Worm (Caenorhabditis elegans): ENCODE data around the gene znf-474.
A peak's percentile ranks its signal among the peaks of the same experiment; 100 is the strongest.

Gene znf-474

DNA sequence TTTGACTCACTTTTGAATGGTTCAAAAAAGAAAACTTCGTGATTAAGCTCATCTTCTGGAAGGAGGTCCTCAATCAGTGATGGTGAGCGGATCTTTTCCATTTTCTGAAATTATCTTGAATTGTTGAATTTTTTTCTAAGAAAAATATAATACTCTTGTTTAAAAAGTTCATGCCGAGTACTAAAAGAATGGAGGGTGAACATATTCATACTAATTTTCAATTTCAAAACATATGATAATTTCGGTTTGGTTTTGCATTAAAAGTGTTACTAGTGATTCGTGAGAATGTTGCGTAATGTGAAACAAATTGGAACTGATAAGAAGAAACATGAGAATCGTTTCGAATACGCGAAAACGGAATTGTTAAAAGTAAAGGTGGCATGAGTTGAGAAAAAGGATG is 8.7 kb upstream of the znf-474 start, which contains the start of gene lyst-1:
TSS of gene lyst-1 (minus strand) at position 101 of the 400 bp plus-strand sequence.
- TF ChIP-seq nhr-6 (tag; optimal IDR thresholded peaks at IDR 0.05), result no peak
- TF ChIP-seq lir-3 (tag; optimal IDR thresholded peaks at IDR 0.05), result no peak

DNA sequence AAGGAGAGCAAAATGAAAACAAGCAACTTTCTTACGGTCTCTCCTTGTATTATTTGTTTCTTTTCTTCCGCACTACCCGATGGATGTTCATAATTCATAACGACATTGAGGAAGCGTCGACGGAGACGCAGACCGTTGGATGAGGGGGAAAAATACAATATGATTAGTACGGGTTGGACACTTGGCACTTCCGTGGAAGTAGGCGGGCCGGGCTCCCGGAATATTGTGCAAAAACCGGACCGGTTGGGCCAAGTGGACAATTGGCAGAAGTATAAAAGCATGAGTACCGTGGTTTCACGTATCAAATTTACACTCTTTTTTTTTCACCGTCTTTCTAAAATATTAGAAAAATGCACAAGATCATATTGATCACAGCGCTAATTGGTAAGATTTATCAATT is 7.2 kb upstream of the znf-474 start, which contains the start of gene M153.3:
TSS of gene M153.3 (plus strand) at position 301 of the 400 bp plus-strand sequence.
- TF ChIP-seq F44E2.7 (GFP tag; IDR thresholded peaks at IDR 0.05) (no peak), skn-1 (tag; optimal IDR thresholded peaks at IDR 0.05) (no peak), pqm-1 (tag; optimal IDR thresholded peaks at IDR 0.05) (no peak), dpl-1 (GFP tag; optimal IDR thresholded peaks at IDR 0.05) (no peak), mxl-2 (GFP tag; conservative IDR thresholded peaks at IDR 0.05) (no peak), gei-8 (GFP tag; optimal IDR thresholded peaks at IDR 0.05) (no peak), lin-39 (tag; optimal IDR thresholded peaks at IDR 0.05) (no peak), nhr-25 (tag; optimal IDR thresholded peaks at IDR 0.05; ENCODE audit: borderline replicate concordance, insufficient read depth) (no peak), fkh-10 (GFP tag; optimal IDR thresholded peaks at IDR 0.05) (no peak), sdz-12 (GFP tag; optimal IDR thresholded peaks at IDR 0.05) (no peak), fos-1 (tag; optimal IDR thresholded peaks at IDR 0.05) (no peak), nhr-77 (tag; optimal IDR thresholded peaks at IDR 0.05) (no peak), duxl-1 (tag; optimal IDR thresholded peaks at IDR 0.05; ENCODE audit: poor library complexity) (no peak), aly-2 (tag; optimal IDR thresholded peaks at IDR 0.05) (no peak), nhr-102 (tag; optimal IDR thresholded peaks at IDR 0.05) (no peak), egl-43 (GFP tag; IDR thresholded peaks at IDR 0.05) (no peak), nhr-42 (GFP tag; IDR thresholded peaks at IDR 0.05) (no peak), set-16 (GFP tag; IDR thresholded peaks at IDR 0.05) (no peak), vab-7 (GFP tag; IDR thresholded peaks at IDR 0.05) (no peak), arid-1 (GFP tag; conservative IDR thresholded peaks at IDR 0.05) (no peak)

- TF ChIP-seq lin-13 (GFP tag; optimal IDR thresholded peaks at IDR 0.05) (no peak), mxl-3 (GFP tag; optimal IDR thresholded peaks at IDR 0.05) (no peak), duxl-1 (tag; optimal IDR thresholded peaks at IDR 0.05; ENCODE audit: poor library complexity) (no peak), nhr-11 (tag; optimal IDR thresholded peaks at IDR 0.05) (no peak), nhr-42 (GFP tag; IDR thresholded peaks at IDR 0.05) (no peak), nhr-77 (tag; optimal IDR thresholded peaks at IDR 0.05) (no peak), ceh-20 (GFP tag; IDR thresholded peaks at IDR 0.05) (no peak), daf-12 (tag; optimal IDR thresholded peaks at IDR 0.05) (no peak), T26A8.4 (GFP tag; IDR thresholded peaks at IDR 0.05) (no peak), nhr-111 (GFP tag; optimal IDR thresholded peaks at IDR 0.05) (no peak), nhr-76 (tag; optimal IDR thresholded peaks at IDR 0.05) (no peak), Y75B8A.6 (GFP tag; IDR thresholded peaks at IDR 0.05) (no peak), nhr-41 (GFP tag; IDR thresholded peaks at IDR 0.05) (no peak), zip-2 (tag; optimal IDR thresholded peaks at IDR 0.05) (no peak), ceh-44 (GFP tag; IDR thresholded peaks at IDR 0.05) (no peak)
These were observed 6.0 kb upstream of the znf-474 start, which contains the start of gene M153.5 for ce11 chrX:12143693-12144092. Gene M153.5 (plus strand): TSS chrX:12143993.

DNA sequence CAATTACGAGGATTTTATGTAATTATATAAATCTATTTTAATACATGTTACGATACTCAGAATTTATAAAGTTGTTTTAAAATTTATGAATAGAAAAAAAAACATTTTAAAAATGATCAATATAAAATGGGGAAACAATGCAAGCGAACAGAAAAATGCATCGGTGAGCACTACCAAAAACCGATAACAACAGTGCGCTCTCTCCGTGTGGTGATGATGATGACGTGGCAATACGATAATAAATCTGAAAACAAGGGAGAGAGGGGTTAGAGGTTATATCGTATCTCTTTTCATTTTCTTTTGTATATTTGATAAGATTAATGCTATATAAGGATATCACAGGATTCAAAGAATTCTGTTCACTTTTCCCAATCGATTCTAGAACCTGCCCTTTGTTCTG is 3.8 kb upstream of the znf-474 start:
- TF ChIP-seq nhr-28 (tag; optimal IDR thresholded peaks at IDR 0.05) (peak; percentile 30), mes-2 (tag; optimal IDR thresholded peaks at IDR 0.05; ENCODE audit: poor library complexity, severe bottlenecking) (no peak), daf-16 (GFP tag; optimal IDR thresholded peaks at IDR 0.05) (no peak), daf-16 (tag; optimal IDR thresholded peaks at IDR 0.05) (peak; percentile 72), dve-1 (tag; optimal IDR thresholded peaks at IDR 0.05; ENCODE audit: insufficient read depth) (peak; percentile 47), unc-62 (GFP tag; optimal IDR thresholded peaks at IDR 0.05 in 1 of 2) (peak in 1 of 2 experiments; percentile 85), unc-62 (tag; optimal IDR thresholded peaks at IDR 0.05) (no peak), pqm-1 (tag; optimal IDR thresholded peaks at IDR 0.05) (peak; percentile 20), dmd-9 (GFP tag; IDR thresholded peaks at IDR 0.05) (no peak)
